Worm (Caenorhabditis elegans): Measurements from ENCODE around the gene ZK1098.2.

ce11 chrIII:9580039-9580891 is 51.3 kb downstream of the ZK1098.2 start, which contains the start of gene ced-7:
- no peak for TF ChIP-seq hmbx-1 (tag; optimal IDR thresholded peaks at IDR 0.05)
- no peak for TF ChIP-seq ama-1 (optimal IDR thresholded peaks at IDR 0.05)
- TF ChIP-seq hnd-1 (tag; optimal IDR thresholded peaks at IDR 0.05), result no peak
- TF ChIP-seq flt-1 (GFP tag; IDR thresholded peaks at IDR 0.05), result no peak
- no peak for TF ChIP-seq B0310.2 (tag; optimal IDR thresholded peaks at IDR 0.05)

All from whole organism, early embryonic.